Fruit fly (Drosophila melanogaster): Measurements from ENCODE around the gene orb2.
A peak's percentile ranks its signal among the peaks of the same experiment; 100 is the strongest.

Gene orb2

DNA sequence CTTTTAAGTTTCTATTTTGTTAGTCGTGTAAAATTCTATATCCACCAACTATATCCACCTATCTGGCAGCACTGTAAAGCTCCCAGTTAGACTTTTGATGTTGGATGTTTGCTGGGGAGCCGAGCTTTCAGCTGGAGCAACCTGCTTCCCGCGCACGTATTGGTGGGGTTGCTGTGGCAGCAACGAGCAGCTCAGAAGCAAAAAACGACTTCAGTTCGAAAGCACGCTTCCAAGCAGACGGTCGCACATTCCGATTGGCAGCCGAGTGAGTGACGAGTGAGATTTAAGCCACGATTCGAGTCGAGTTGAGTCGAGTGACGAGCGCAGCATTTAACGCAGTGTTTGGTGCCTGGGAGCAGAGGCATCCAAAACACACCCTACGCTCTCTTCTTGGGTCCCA, 41.9 kb downstream of the orb2 start, which contains the start of the genes Tsp66E and mfr (continued):
- TF ChIP-seq NfI (GFP tag; optimal IDR thresholded peaks at IDR 0.05), result no peak
- TF ChIP-seq mirr (GFP tag; optimal IDR thresholded peaks at IDR 0.05), result no peak
- no peak for TF ChIP-seq CG6813 (GFP tag; optimal IDR thresholded peaks at IDR 0.05)
- TF ChIP-seq CTCF (GFP tag; optimal IDR thresholded peaks at IDR 0.05), result peak; percentile 72
- no peak for TF ChIP-seq CG6254 (GFP tag; optimal IDR thresholded peaks at IDR 0.05)
- TF ChIP-seq CG18599 (GFP tag; optimal IDR thresholded peaks at IDR 0.05), result peak; percentile 46
- no peak for TF ChIP-seq Hand (GFP tag; optimal IDR thresholded peaks at IDR 0.05)
- TF ChIP-seq pnt (GFP tag; optimal IDR thresholded peaks at IDR 0.05), result no peak
- TF ChIP-seq psq (GFP tag; optimal IDR thresholded peaks at IDR 0.05), result no peak
- no peak for TF ChIP-seq CG8089 (GFP tag; optimal IDR thresholded peaks at IDR 0.05)
- 0 out of 3 replicates have a peak, but pooled peaks have one; percentile 31 for TF ChIP-seq CG7963 (GFP tag; IDR thresholded peaks at IDR 0.05; ENCODE audit: partially characterized antibody)
- no peak for TF ChIP-seq CG10321 (GFP tag; IDR thresholded peaks at IDR 0.05)
- no peak for TF ChIP-seq CG17802 (tag; optimal IDR thresholded peaks at IDR 0.05)
- no peak for TF ChIP-seq sisA (GFP tag; IDR thresholded peaks at IDR 0.05)
- no peak for TF ChIP-seq eyg (GFP tag; optimal IDR thresholded peaks at IDR 0.05)
- no peak for TF ChIP-seq ERR (GFP tag; optimal IDR thresholded peaks at IDR 0.05)
- no peak for TF ChIP-seq Blimp-1 (GFP tag; optimal IDR thresholded peaks at IDR 0.05)
- TF ChIP-seq dan (GFP tag; IDR thresholded peaks at IDR 0.05), result no peak
- no peak for TF ChIP-seq crp (GFP tag; optimal IDR thresholded peaks at IDR 0.05)
- TF ChIP-seq HHEX (GFP tag; optimal IDR thresholded peaks at IDR 0.05), result no peak
- no peak for TF ChIP-seq CG31365 (tag; optimal IDR thresholded peaks at IDR 0.05)
- TF ChIP-seq mam (GFP tag; optimal IDR thresholded peaks at IDR 0.05), result no peak
- TF ChIP-seq Taf1 (GFP tag; IDR thresholded peaks at IDR 0.05), result no peak
- TF ChIP-seq CG14965 (GFP tag; optimal IDR thresholded peaks at IDR 0.05; ENCODE audit: borderline replicate concordance), result no peak
- TF ChIP-seq Opbp (GFP tag; IDR thresholded peaks at IDR 0.05; ENCODE audit: partially characterized antibody), result no peak
- peak; percentile 9; the same call in 1 of the 2 replicates for TF ChIP-seq cas (GFP tag; IDR thresholded peaks at IDR 0.05)
- TF ChIP-seq stwl (tag; optimal IDR thresholded peaks at IDR 0.05), result no peak
- TF ChIP-seq sens (GFP tag), result no peak
- TF ChIP-seq ro (GFP tag; IDR thresholded peaks at IDR 0.05), result no peak
- no peak for TF ChIP-seq ems (GFP tag; optimal IDR thresholded peaks at IDR 0.05)
- no peak for TF ChIP-seq PHDP (tag; optimal IDR thresholded peaks at IDR 0.05)
- no peak for TF ChIP-seq Sry-β (GFP tag; optimal IDR thresholded peaks at IDR 0.05)
- no peak for TF ChIP-seq TFAM (GFP tag; optimal IDR thresholded peaks at IDR 0.05)
- peak; percentile 26; the same call in 1 of the 3 replicates for TF ChIP-seq CG6791 (GFP tag; IDR thresholded peaks at IDR 0.05; ENCODE audit: partially characterized antibody)
- TF ChIP-seq toy (GFP tag; IDR thresholded peaks at IDR 0.05), result no peak
- TF ChIP-seq CG9727 (GFP tag; optimal IDR thresholded peaks at IDR 0.05), result no peak
- peak; percentile 92 for TF ChIP-seq Meics (GFP tag; optimal IDR thresholded peaks at IDR 0.05)
- TF ChIP-seq CG9797 (GFP tag; optimal IDR thresholded peaks at IDR 0.05), result no peak
- no peak for TF ChIP-seq Bdp1 (GFP tag; optimal IDR thresholded peaks at IDR 0.05)
- TF ChIP-seq vnd (GFP tag; IDR thresholded peaks at IDR 0.05; ENCODE audit: partially characterized antibody), result no peak
- TF ChIP-seq CG31441 (GFP tag; IDR thresholded peaks at IDR 0.05), result no peak
- TF ChIP-seq ATbp (GFP tag; optimal IDR thresholded peaks at IDR 0.05), result no peak
- TF ChIP-seq CG14710 (tag; optimal IDR thresholded peaks at IDR 0.05), result no peak
- TF ChIP-seq CG10543 (GFP tag; optimal IDR thresholded peaks at IDR 0.05), result peak; percentile 64
- TF ChIP-seq Dad (GFP tag; optimal IDR thresholded peaks at IDR 0.05), result no peak
- no peak for TF ChIP-seq CG17829 (tag; optimal IDR thresholded peaks at IDR 0.05)
- no peak for TF ChIP-seq tio (GFP tag; optimal IDR thresholded peaks at IDR 0.05)
- no peak for TF ChIP-seq lbe (GFP tag; optimal IDR thresholded peaks at IDR 0.05)
- no peak for TF ChIP-seq chif (GFP tag; optimal IDR thresholded peaks at IDR 0.05)
- no peak for TF ChIP-seq Ets65A (GFP tag)
- TF ChIP-seq Abd-B (GFP tag; optimal IDR thresholded peaks at IDR 0.05), result no peak

Data from whole organism, embryonic.